Fruit fly (Drosophila melanogaster): ENCODE data around the gene CG10317.

The CG10317 gene

dm6 chr3R:16334329-16334728 lies 36.0 kb downstream of the CG10317 start:
- TF ChIP-seq Ets98B (GFP tag; IDR thresholded peaks at IDR 0.05), result no peak
- peak; percentile 57 for TF ChIP-seq CG13204 (GFP tag; optimal IDR thresholded peaks at IDR 0.05)
- TF ChIP-seq Pif1B (GFP tag; optimal IDR thresholded peaks at IDR 0.05), result no peak
- no peak for TF ChIP-seq CG4496 (GFP tag; IDR thresholded peaks at IDR 0.05)
- no peak for TF ChIP-seq CG14655 (GFP tag; optimal IDR thresholded peaks at IDR 0.05)
- no peak for TF ChIP-seq CG32121 (GFP tag; IDR thresholded peaks at IDR 0.05)
- TF ChIP-seq rn (GFP tag; IDR thresholded peaks at IDR 0.05), result no peak
- peak; percentile 36 for TF ChIP-seq CG15710 (tag; optimal IDR thresholded peaks at IDR 0.05)
- peak; percentile 75 for TF ChIP-seq gl (tag; optimal IDR thresholded peaks at IDR 0.05)
- no peak for TF ChIP-seq CG8301 (tag; optimal IDR thresholded peaks at IDR 0.05)
- no peak for TF ChIP-seq Pif1A (GFP tag; optimal IDR thresholded peaks at IDR 0.05)
- peak; percentile 21 for TF ChIP-seq CG17806 (tag; optimal IDR thresholded peaks at IDR 0.05)
- peak; percentile 12 for TF ChIP-seq CG9948 (tag; optimal IDR thresholded peaks at IDR 0.05)
- no peak for TF ChIP-seq fd96Ca (GFP tag; IDR thresholded peaks at IDR 0.05)
- no peak for TF ChIP-seq Snoo (tag; optimal IDR thresholded peaks at IDR 0.05)
- TF ChIP-seq CG10348 (GFP tag; IDR thresholded peaks at IDR 0.05), result no peak
- TF ChIP-seq CG12605 (GFP tag; IDR thresholded peaks at IDR 0.05), result no peak
- peak; percentile 24 for TF ChIP-seq CG8159 (tag; optimal IDR thresholded peaks at IDR 0.05)
- TF ChIP-seq CG34367 (tag; optimal IDR thresholded peaks at IDR 0.05), result peak; percentile 15
- peak; percentile 63 for TF ChIP-seq EcR (GFP tag; optimal IDR thresholded peaks at IDR 0.05)
- no peak for TF ChIP-seq D1 (tag; optimal IDR thresholded peaks at IDR 0.05)

- TF ChIP-seq EcR (GFP tag; optimal IDR thresholded peaks at IDR 0.05), result peak; percentile 76
- TF ChIP-seq CG8301 (tag; optimal IDR thresholded peaks at IDR 0.05), result no peak
- peak; percentile 48 for TF ChIP-seq CG13204 (GFP tag; optimal IDR thresholded peaks at IDR 0.05)
- TF ChIP-seq CG12605 (GFP tag; IDR thresholded peaks at IDR 0.05), result no peak
- TF ChIP-seq CG14655 (GFP tag; optimal IDR thresholded peaks at IDR 0.05), result peak; percentile 26
- peak; percentile 63 for TF ChIP-seq gl (tag; optimal IDR thresholded peaks at IDR 0.05)
- no peak for TF ChIP-seq CG8159 (tag; optimal IDR thresholded peaks at IDR 0.05)
- peak; percentile 43 for TF ChIP-seq CG34367 (tag; optimal IDR thresholded peaks at IDR 0.05)
- no peak for TF ChIP-seq CG9948 (tag; optimal IDR thresholded peaks at IDR 0.05)
- peak; percentile 9 for TF ChIP-seq CG15710 (tag; optimal IDR thresholded peaks at IDR 0.05)
- no peak for TF ChIP-seq fd96Ca (GFP tag; IDR thresholded peaks at IDR 0.05)
- no peak for TF ChIP-seq rn (GFP tag; IDR thresholded peaks at IDR 0.05)
- peak; percentile 47 for TF ChIP-seq Ets98B (GFP tag; IDR thresholded peaks at IDR 0.05)
- TF ChIP-seq Pif1A (GFP tag; optimal IDR thresholded peaks at IDR 0.05), result peak; percentile 38
- TF ChIP-seq CG4496 (GFP tag; IDR thresholded peaks at IDR 0.05), result peak; percentile 23; the same call in 1 of the 3 replicates
- TF ChIP-seq CG32121 (GFP tag; IDR thresholded peaks at IDR 0.05), result no peak; the same call in 1 of the 2 replicates
Measured at dm6 chr3R:16331809-16332343, 38.5 kb downstream of the CG10317 start.

DNA sequence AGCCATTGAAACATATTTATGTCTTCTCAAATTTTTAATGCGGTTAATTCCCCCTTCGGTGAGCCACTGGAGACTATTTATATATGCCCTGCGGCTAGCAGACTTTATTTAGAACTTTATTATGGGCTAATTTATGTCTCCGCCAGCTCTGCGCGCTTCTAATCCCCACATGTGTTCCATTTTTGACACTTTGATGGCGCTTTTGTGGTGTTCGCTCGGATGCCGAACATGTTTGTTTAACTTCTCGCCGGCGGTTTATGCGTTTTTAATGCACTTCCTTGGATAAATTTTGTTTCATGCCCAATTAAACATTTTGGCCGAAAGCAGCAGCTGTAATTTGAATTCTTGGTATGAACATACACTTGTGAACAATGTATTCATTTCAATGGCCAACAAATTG lies 40.5 kb downstream of the CG10317 start:
- no peak for TF ChIP-seq Snoo (tag; optimal IDR thresholded peaks at IDR 0.05)
- TF ChIP-seq EcR (GFP tag; optimal IDR thresholded peaks at IDR 0.05), result no peak
- TF ChIP-seq CG9948 (tag; optimal IDR thresholded peaks at IDR 0.05), result no peak
- no peak for TF ChIP-seq CG8301 (tag; optimal IDR thresholded peaks at IDR 0.05)

DNA sequence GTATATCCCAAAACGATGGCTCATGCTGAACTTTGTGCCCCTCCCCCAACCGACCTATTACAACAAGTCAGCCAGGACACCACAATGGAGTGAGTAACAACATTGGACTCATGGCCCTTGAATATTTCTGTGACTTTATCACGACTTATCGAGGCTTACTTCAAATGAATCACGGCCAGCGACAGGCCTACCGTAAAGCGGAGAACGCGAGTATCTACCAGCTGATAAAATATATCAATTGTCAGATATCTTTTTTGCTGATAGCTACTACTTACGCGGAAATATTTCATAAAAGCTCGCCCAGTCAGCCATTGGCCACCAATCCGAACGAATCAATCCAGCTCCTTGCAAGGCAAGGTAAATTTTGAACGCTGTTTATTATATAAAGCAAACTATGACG lies 42.8 kb downstream of the CG10317 start, which contains the start of gene CG17930:
Gene CG17930 (plus strand): TSS at position 301 of the 400 bp plus-strand sequence.
- TF ChIP-seq CG10348 (GFP tag; IDR thresholded peaks at IDR 0.05), result no peak
- no peak for TF ChIP-seq fd96Ca (GFP tag; IDR thresholded peaks at IDR 0.05)
- TF ChIP-seq CG14655 (GFP tag; optimal IDR thresholded peaks at IDR 0.05), result no peak
- TF ChIP-seq gl (tag; optimal IDR thresholded peaks at IDR 0.05), result no peak
- TF ChIP-seq rn (GFP tag; IDR thresholded peaks at IDR 0.05), result no peak
- TF ChIP-seq CG13204 (GFP tag; optimal IDR thresholded peaks at IDR 0.05), result no peak
- TF ChIP-seq CG8301 (tag; optimal IDR thresholded peaks at IDR 0.05), result no peak
- no peak for TF ChIP-seq CG8159 (tag; optimal IDR thresholded peaks at IDR 0.05)
- no peak for TF ChIP-seq CG12605 (GFP tag; IDR thresholded peaks at IDR 0.05)
- no peak for TF ChIP-seq CG15710 (tag; optimal IDR thresholded peaks at IDR 0.05)
- no peak for TF ChIP-seq EcR (GFP tag; optimal IDR thresholded peaks at IDR 0.05)
- TF ChIP-seq Ets98B (GFP tag; IDR thresholded peaks at IDR 0.05), result no peak
- TF ChIP-seq Snoo (tag; optimal IDR thresholded peaks at IDR 0.05), result no peak
- TF ChIP-seq CG4496 (GFP tag; IDR thresholded peaks at IDR 0.05), result no peak
- TF ChIP-seq CG17806 (tag; optimal IDR thresholded peaks at IDR 0.05), result no peak
- no peak for TF ChIP-seq D1 (tag; optimal IDR thresholded peaks at IDR 0.05)
- no peak for TF ChIP-seq CG9948 (tag; optimal IDR thresholded peaks at IDR 0.05)
- TF ChIP-seq CG34367 (tag; optimal IDR thresholded peaks at IDR 0.05), result no peak
- TF ChIP-seq Pif1A (GFP tag; optimal IDR thresholded peaks at IDR 0.05), result no peak
- TF ChIP-seq Pif1B (GFP tag; optimal IDR thresholded peaks at IDR 0.05), result no peak

DNA sequence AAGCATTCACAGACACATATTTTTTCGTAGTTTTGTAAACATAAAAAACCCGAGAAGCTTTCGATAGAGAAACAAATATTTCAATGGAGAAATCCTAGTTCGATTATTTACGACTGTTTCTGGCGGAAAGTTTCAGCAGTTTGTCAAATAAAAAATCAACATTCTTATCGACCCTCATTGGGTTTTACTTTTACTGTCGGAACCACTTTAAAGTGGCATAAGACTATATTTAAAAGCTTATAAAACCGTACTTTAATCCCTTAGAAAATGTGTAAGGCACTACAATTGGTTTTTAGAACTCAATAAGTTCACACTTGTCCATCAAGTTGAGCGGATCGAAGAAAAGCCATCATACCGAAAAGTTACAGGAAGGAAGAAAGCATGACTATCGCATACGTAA lies 45.1 kb downstream of the CG10317 start, which contains the start of gene CG17929:
Gene CG17929 (plus strand): TSS at position 301 of the 400 bp plus-strand sequence.
- no peak for TF ChIP-seq CG13204 (GFP tag; optimal IDR thresholded peaks at IDR 0.05)
- TF ChIP-seq CG17806 (tag; optimal IDR thresholded peaks at IDR 0.05), result no peak
- no peak for TF ChIP-seq Ets98B (GFP tag; IDR thresholded peaks at IDR 0.05)
- TF ChIP-seq Snoo (tag; optimal IDR thresholded peaks at IDR 0.05), result no peak
- TF ChIP-seq gl (tag; optimal IDR thresholded peaks at IDR 0.05), result no peak
- TF ChIP-seq D1 (tag; optimal IDR thresholded peaks at IDR 0.05), result no peak
- no peak for TF ChIP-seq CG14655 (GFP tag; optimal IDR thresholded peaks at IDR 0.05)
- no peak for TF ChIP-seq CG8159 (tag; optimal IDR thresholded peaks at IDR 0.05)
- TF ChIP-seq Pif1A (GFP tag; optimal IDR thresholded peaks at IDR 0.05), result no peak
- no peak for TF ChIP-seq CG15710 (tag; optimal IDR thresholded peaks at IDR 0.05)
- TF ChIP-seq CG12605 (GFP tag; IDR thresholded peaks at IDR 0.05), result no peak

dm6 chr3R:16323093-16323492 lies 47.2 kb downstream of the CG10317 start, which contains the start of gene CG6901:
TSS of gene CG6901 (plus strand) at chr3R:16323415.
- TF ChIP-seq CG9948 (tag; optimal IDR thresholded peaks at IDR 0.05) (no peak), CG12605 (GFP tag; IDR thresholded peaks at IDR 0.05) (no peak), CG4496 (GFP tag; IDR thresholded peaks at IDR 0.05) (no peak), CG15710 (tag; optimal IDR thresholded peaks at IDR 0.05) (no peak), Pif1B (GFP tag; optimal IDR thresholded peaks at IDR 0.05) (no peak), CG13204 (GFP tag; optimal IDR thresholded peaks at IDR 0.05) (no peak), CG8159 (tag; optimal IDR thresholded peaks at IDR 0.05) (no peak), D1 (tag; optimal IDR thresholded peaks at IDR 0.05) (no peak), CG14655 (GFP tag; optimal IDR thresholded peaks at IDR 0.05) (no peak), CG32121 (GFP tag; IDR thresholded peaks at IDR 0.05) (no peak), CG34367 (tag; optimal IDR thresholded peaks at IDR 0.05) (no peak), CG8301 (tag; optimal IDR thresholded peaks at IDR 0.05) (no peak)

Data from whole organism, pupa.